Fruit fly (Drosophila melanogaster): ENCODE measurements around the gene pn.

The pn gene

dm6 chrX:2158668-2159163 lies 22.3 kb upstream of the pn start, which contains the start of gene wapl (continued):
- TF ChIP-seq gro (GFP tag; optimal IDR thresholded peaks at IDR 0.05) (peak; percentile 77), Sin3A (optimal IDR thresholded peaks at IDR 0.05) (peak; percentile 82), Meics (GFP tag; optimal IDR thresholded peaks at IDR 0.05) (no peak), gcm (GFP tag; optimal IDR thresholded peaks at IDR 0.05) (no peak), caup (GFP tag; optimal IDR thresholded peaks at IDR 0.05; ENCODE audit: severe bottlenecking) (no peak), ATbp (GFP tag; optimal IDR thresholded peaks at IDR 0.05) (no peak), Ets65A (GFP tag) (peak; percentile 75), Rfx (GFP tag; IDR thresholded peaks at IDR 0.05) (peak; percentile 71), Nf-YC (tag; optimal IDR thresholded peaks at IDR 0.05) (peak; percentile 21), repo (GFP tag; optimal IDR thresholded peaks at IDR 0.05) (peak; percentile 45), Elba2 (GFP tag; optimal IDR thresholded peaks at IDR 0.05) (no peak), Tbp (GFP tag; optimal IDR thresholded peaks at IDR 0.05) (no peak), CG32772 (GFP tag; IDR thresholded peaks at IDR 0.05) (no peak), CG30020 (tag; optimal IDR thresholded peaks at IDR 0.05) (peak; percentile 23), D (optimal IDR thresholded peaks at IDR 0.05) (peak; percentile 57), D (GFP tag; optimal IDR thresholded peaks at IDR 0.05) (no peak), Camta (GFP tag; optimal IDR thresholded peaks at IDR 0.05) (no peak), Sox102F (GFP tag; optimal IDR thresholded peaks at IDR 0.05) (no peak), CG9215 (GFP tag; IDR thresholded peaks at IDR 0.05) (no peak), gt (GFP tag; IDR thresholded peaks at IDR 0.05) (no peak), ci (GFP tag; IDR thresholded peaks at IDR 0.05) (peak; percentile 44; the same call in 1 of the 3 replicates), CG10321 (GFP tag; IDR thresholded peaks at IDR 0.05) (no peak; the same call in 1 of the 2 replicates), D19A (tag; optimal IDR thresholded peaks at IDR 0.05) (no peak), Gsc (GFP tag; IDR thresholded peaks at IDR 0.05) (no peak), Opbp (GFP tag; IDR thresholded peaks at IDR 0.05; ENCODE audit: partially characterized antibody) (peak; percentile 97), Asciz (GFP tag; optimal IDR thresholded peaks at IDR 0.05) (no peak), gsb (GFP tag; IDR thresholded peaks at IDR 0.05) (no peak), slp2 (GFP tag; optimal IDR thresholded peaks at IDR 0.05) (no peak), CG8478 (optimal IDR thresholded peaks at IDR 0.05) (no peak), CG4360 (GFP tag; IDR thresholded peaks at IDR 0.05) (peak; percentile 76), CG11247 (GFP tag; IDR thresholded peaks at IDR 0.05) (no peak), Ravus (GFP tag; IDR thresholded peaks at IDR 0.05) (no peak), tx (GFP tag; optimal IDR thresholded peaks at IDR 0.05) (no peak), knrl (GFP tag; IDR thresholded peaks at IDR 0.05; ENCODE audit: partially characterized antibody) (peak; percentile 93), CG1529 (GFP tag; optimal IDR thresholded peaks at IDR 0.05) (no peak), Sry-β (GFP tag; optimal IDR thresholded peaks at IDR 0.05) (no peak), sim (GFP tag; IDR thresholded peaks at IDR 0.05) (no peak), Dll (GFP tag; IDR thresholded peaks at IDR 0.05; ENCODE audit: partially characterized antibody) (peak; percentile 94), CG10366 (GFP tag; IDR thresholded peaks at IDR 0.05) (no peak), pum (GFP tag; optimal IDR thresholded peaks at IDR 0.05) (peak; percentile 22), CG16863 (GFP tag; optimal IDR thresholded peaks at IDR 0.05) (no peak), CG6683 (GFP tag; optimal IDR thresholded peaks at IDR 0.05) (no peak), CG9609 (GFP tag; optimal IDR thresholded peaks at IDR 0.05) (peak; percentile 0), Nf-YB (GFP tag; optimal IDR thresholded peaks at IDR 0.05) (no peak), CG9932 (GFP tag; IDR thresholded peaks at IDR 0.05) (peak; percentile 76), dmrt11E (tag; optimal IDR thresholded peaks at IDR 0.05) (no peak), p53 (GFP tag; optimal IDR thresholded peaks at IDR 0.05) (no peak), az2 (GFP tag; optimal IDR thresholded peaks at IDR 0.05) (no peak), CG12659 (GFP tag; optimal IDR thresholded peaks at IDR 0.05) (peak; percentile 61), CG3838 (GFP tag; optimal IDR thresholded peaks at IDR 0.05) (no peak), zen2 (GFP tag; IDR thresholded peaks at IDR 0.05; ENCODE audit: partially characterized antibody) (peak; percentile 90), hbn (GFP tag; IDR thresholded peaks at IDR 0.05; ENCODE audit: partially characterized antibody) (peak; percentile 92), CG7928 (GFP tag; optimal IDR thresholded peaks at IDR 0.05) (no peak)
